Fruit fly (Drosophila melanogaster) whole organism, embryonic: Measurements from ENCODE around the gene CG42514.

Experiments used
- Asciz ChIP-seq: fragments of 200-800 bp; sonication (Bioruptor generic); optimal IDR thresholded peaks from 2 replicates; lab custom pipeline; 2017; ENCODE audit warnings: missing biosample characterization, mild to moderate bottlenecking, missing genetic modification characterization, missing genetic modification reagents
- CG10979 ChIP-seq: fragments of 200-800 bp; sonication (Bioruptor generic); optimal IDR thresholded peaks from 2 replicates; lab custom pipeline; 2018; ENCODE audit warnings: missing biosample characterization, mild to moderate bottlenecking, missing genetic modification characterization, moderate library complexity
- CG11085 ChIP-seq: fragments of 200-800 bp; sonication (Bioruptor generic); IDR thresholded peaks from 2 replicates; pipeline ENCODE4 v1.3.6; 2022; ENCODE audit warnings: missing biosample characterization, missing genetic modification characterization
- CG11504 ChIP-seq: fragments of 200-800 bp; sonication (Bioruptor generic); optimal IDR thresholded peaks from 3 replicates; lab custom pipeline; 2019; ENCODE audit warnings: missing biosample characterization, mild to moderate bottlenecking, missing genetic modification characterization, moderate library complexity
- CG13296 ChIP-seq: fragments of 200-800 bp; sonication (Bioruptor generic); optimal IDR thresholded peaks from 3 replicates; lab custom pipeline; 2018; ENCODE audit warnings: missing biosample characterization, mild to moderate bottlenecking, missing genetic modification characterization
- CG14710 ChIP-seq: fragments of 200-800 bp; sonication (Bioruptor generic); optimal IDR thresholded peaks from 3 replicates; lab custom pipeline; 2019; ENCODE audit warnings: missing biosample characterization, mild to moderate bottlenecking, missing genetic modification characterization, moderate library complexity
- CG16863 ChIP-seq: fragments of 200-800 bp; sonication (Bioruptor generic); optimal IDR thresholded peaks from 3 replicates; lab custom pipeline; 2016; ENCODE audit warnings: missing biosample characterization, missing genetic modification characterization
- CG17359 ChIP-seq: fragments of 200-800 bp; sonication (Bioruptor generic); optimal IDR thresholded peaks from 3 replicates; lab custom pipeline; 2018; ENCODE audit warnings: missing biosample characterization, mild to moderate bottlenecking, missing genetic modification characterization, moderate library complexity
- CG17802 ChIP-seq: fragments of 200-800 bp; sonication (Bioruptor generic); optimal IDR thresholded peaks from 2 replicates; lab custom pipeline; 2018; ENCODE audit warnings: missing biosample characterization, mild to moderate bottlenecking, missing genetic modification characterization, moderate library complexity
- CG1792 ChIP-seq: fragments of 200-800 bp; sonication (Bioruptor generic); optimal IDR thresholded peaks from 2 replicates; lab custom pipeline; 2016; ENCODE audit warnings: missing biosample characterization, missing genetic modification characterization
- CG2199 ChIP-seq: fragments of 200-800 bp; sonication (Bioruptor generic); IDR thresholded peaks from 3 replicates; pipeline ENCODE4 v1.3.6; 2022; ENCODE audit warnings: missing biosample characterization, missing genetic modification characterization
- CG2678 ChIP-seq: fragments of 200-800 bp; sonication (Bioruptor generic); optimal IDR thresholded peaks from 3 replicates; lab custom pipeline; 2019; ENCODE audit warnings: missing biosample characterization, mild to moderate bottlenecking, missing genetic modification characterization, moderate library complexity
- CG2712 ChIP-seq: fragments of 200-800 bp; optimal IDR thresholded peaks from 3 replicates; lab custom pipeline; 2019; ENCODE audit warnings: missing biosample characterization, mild to moderate bottlenecking, missing genetic modification characterization, moderate library complexity
- CG31441 ChIP-seq: fragments of 200-800 bp; sonication (Bioruptor generic); IDR thresholded peaks from 2 replicates; pipeline ENCODE4 v1.3.6; 2022; ENCODE audit warnings: missing biosample characterization, missing genetic modification characterization
- CG4328 ChIP-seq: fragments of 200-800 bp; sonication (Bioruptor generic); optimal IDR thresholded peaks from 3 replicates; lab custom pipeline; 2017; ENCODE audit warnings: missing biosample characterization, missing genetic modification reagents, missing genetic modification characterization
- CG4424 ChIP-seq: fragments of 200-800 bp; sonication (Bioruptor generic); optimal IDR thresholded peaks from 3 replicates; lab custom pipeline; 2016; ENCODE audit warnings: missing biosample characterization, missing genetic modification characterization
- CG5245 ChIP-seq: fragments of 200-800 bp; sonication (Bioruptor generic); optimal IDR thresholded peaks from 3 replicates; lab custom pipeline; 2016; ENCODE audit warnings: missing biosample characterization, missing genetic modification characterization
- CG7372 ChIP-seq: fragments of 200-800 bp; sonication (Bioruptor generic); IDR thresholded peaks from 2 replicates; pipeline ENCODE4 v1.3.6; 2022; ENCODE audit warnings: missing biosample characterization, missing genetic modification characterization
- CG7839 ChIP-seq: fragments of 200-800 bp; sonication (Bioruptor generic); optimal IDR thresholded peaks from 3 replicates; lab custom pipeline; 2018; ENCODE audit warnings: missing biosample characterization, mild to moderate bottlenecking, missing genetic modification characterization, moderate library complexity
- CG7928 ChIP-seq: fragments of 200-800 bp; sonication (Bioruptor generic); optimal IDR thresholded peaks from 2 replicates; lab custom pipeline; 2017; ENCODE audit warnings: missing biosample characterization, mild to moderate bottlenecking, missing genetic modification characterization
- CG9817 ChIP-seq: fragments of 200-800 bp; sonication (Bioruptor generic); optimal IDR thresholded peaks from 2 replicates; lab custom pipeline; 2018; ENCODE audit warnings: missing biosample characterization, mild to moderate bottlenecking, missing genetic modification characterization, moderate library complexity
- D ChIP-seq, 2 experiments: fragments of 200-800 bp in 1 of 2; fragments of >200 bp in 1 of 2; sonication (Bioruptor generic) in 1 of 2; optimal IDR thresholded peaks; 2 replicates in 1 of 2; 3 replicates in 1 of 2; lab custom pipeline; 2017; ENCODE audit warnings: mild to moderate bottlenecking in 1 of 2, missing biosample characterization in 1 of 2, missing genetic modification characterization in 1 of 2, missing genetic modification reagents in 1 of 2
- Drgx ChIP-seq: fragments of 200-800 bp; sonication (Bioruptor generic); IDR thresholded peaks from 2 replicates; pipeline ENCODE4 v1.3.6; 2022; ENCODE audit warnings: missing biosample characterization, missing genetic modification characterization
- Ets65A ChIP-seq: fragments of 200-800 bp; sonication (Bioruptor generic); peaks from one replicate; lab custom pipeline; 2016; ENCODE audit warnings: missing biosample characterization, missing genetic modification characterization
- Gsc ChIP-seq: fragments of 200-800 bp; sonication (Bioruptor generic); IDR thresholded peaks from 2 replicates; pipeline ENCODE4 v1.3.6; 2022; ENCODE audit warnings: missing biosample characterization, missing genetic modification characterization
- Hey ChIP-seq: fragments of 200-800 bp; sonication (Bioruptor generic); optimal IDR thresholded peaks from 3 replicates; lab custom pipeline; 2018; ENCODE audit warnings: missing biosample characterization, mild to moderate bottlenecking, missing genetic modification characterization
- Meics ChIP-seq: fragments of 200-800 bp; sonication (Bioruptor generic); optimal IDR thresholded peaks from 2 replicates; lab custom pipeline; 2017; ENCODE audit warnings: missing biosample characterization, mild to moderate bottlenecking, missing genetic modification characterization
- Sox100B ChIP-seq: fragments of 200-800 bp; sonication (Bioruptor generic); optimal IDR thresholded peaks from 3 replicates; lab custom pipeline; 2018; ENCODE audit warnings: missing biosample characterization, mild to moderate bottlenecking, missing genetic modification characterization
- Sry-β ChIP-seq: fragments of 200-800 bp; sonication (Bioruptor generic); optimal IDR thresholded peaks from 2 replicates; lab custom pipeline; 2018; ENCODE audit warnings: missing biosample characterization, mild to moderate bottlenecking, missing genetic modification characterization, moderate library complexity
- aop ChIP-seq: fragments of 200-800 bp; sonication (Bioruptor generic); IDR thresholded peaks from 2 replicates; pipeline ENCODE4 v1.3.6; 2022; ENCODE audit warnings: missing biosample characterization, missing genetic modification characterization
- ase ChIP-seq: fragments of 200-800 bp; sonication (Bioruptor generic); IDR thresholded peaks from 3 replicates; pipeline ENCODE4 v1.3.6; 2022; ENCODE audit warnings: missing biosample characterization, missing genetic modification characterization
- az2 ChIP-seq: fragments of 200-800 bp; sonication (Bioruptor generic); optimal IDR thresholded peaks from 3 replicates; lab custom pipeline; 2016; ENCODE audit warnings: missing biosample characterization, missing genetic modification characterization
- bcd ChIP-seq: fragments of 200-800 bp; sonication (Bioruptor generic); optimal IDR thresholded peaks from 2 replicates; lab custom pipeline; 2017; ENCODE audit warnings: missing biosample characterization, mild to moderate bottlenecking, missing genetic modification characterization
- bsh ChIP-seq, 2 experiments: fragments of 200-800 bp; sonication (Bioruptor generic); optimal IDR thresholded peaks; 2 replicates each; lab custom pipeline; 2017 to 2018; ENCODE audit warnings: mild to moderate bottlenecking in 2 of 2, missing biosample characterization in 2 of 2, missing genetic modification characterization in 2 of 2, moderate library complexity in 1 of 2
- corto ChIP-seq: fragments of 200-800 bp; sonication (Bioruptor generic); optimal IDR thresholded peaks from 2 replicates; lab custom pipeline; 2016; ENCODE audit warnings: missing biosample characterization, mild to moderate bottlenecking, missing genetic modification characterization, moderate library complexity
- da ChIP-seq: fragments of 200-800 bp; sonication (Bioruptor generic); optimal IDR thresholded peaks from 2 replicates; lab custom pipeline; 2016; ENCODE audit warnings: missing biosample characterization, missing genetic modification characterization
- dmrt99B ChIP-seq: fragments of 200-800 bp; sonication (Bioruptor generic); optimal IDR thresholded peaks from 2 replicates; lab custom pipeline; 2018; ENCODE audit warnings: missing biosample characterization, mild to moderate bottlenecking, missing genetic modification characterization, moderate library complexity
- gem ChIP-seq: fragments of 200-800 bp; sonication (Bioruptor generic); optimal IDR thresholded peaks from 2 replicates; lab custom pipeline; 2019; ENCODE audit warnings: missing biosample characterization, mild to moderate bottlenecking, missing genetic modification characterization, moderate library complexity
- inv ChIP-seq: fragments of 200-800 bp; sonication (Bioruptor generic); IDR thresholded peaks from 2 replicates; pipeline ENCODE4 v1.3.6; 2022; ENCODE audit warnings: missing biosample characterization, missing genetic modification characterization; ENCODE audit not compliant: partially characterized antibody
- kni ChIP-seq: fragments of 200-800 bp; sonication (Bioruptor generic); optimal IDR thresholded peaks from 3 replicates; lab custom pipeline; 2017; ENCODE audit warnings: mild to moderate bottlenecking, missing biosample characterization, missing genetic modification reagents, missing genetic modification characterization
- mld ChIP-seq: fragments of 200-800 bp; sonication (Bioruptor generic); IDR thresholded peaks from 3 replicates; pipeline ENCODE4 v1.3.6; 2022; ENCODE audit warnings: missing biosample characterization, missing genetic modification characterization; ENCODE audit not compliant: partially characterized antibody
- nmo ChIP-seq: fragments of 200-800 bp; sonication (Bioruptor generic); optimal IDR thresholded peaks from 2 replicates; lab custom pipeline; 2018; ENCODE audit warnings: missing biosample characterization, mild to moderate bottlenecking, missing genetic modification characterization, moderate library complexity
- oc ChIP-seq: fragments of 200-800 bp; sonication (Bioruptor generic); optimal IDR thresholded peaks from 2 replicates; lab custom pipeline; 2018; ENCODE audit warnings: missing biosample characterization, mild to moderate bottlenecking, missing genetic modification characterization, moderate library complexity
- org-1 ChIP-seq: fragments of 200-800 bp; sonication (Bioruptor generic); optimal IDR thresholded peaks from 2 replicates; lab custom pipeline; 2017; ENCODE audit warnings: missing biosample characterization, missing genetic modification characterization
- pan ChIP-seq, 4 experiments: fragments of >200 bp in 3 of 4; fragments of 200-800 bp in 1 of 4; sonication (Bioruptor generic) in 1 of 4; optimal IDR thresholded peaks in 3 of 4; IDR thresholded peaks in 1 of 4; 2 replicates each; pipeline versions ENCODE4 v1.3.6 to Lab custom; 2017 to 2022; ENCODE audit warnings: missing biosample characterization in 2 of 4, missing genetic modification characterization in 2 of 4, mixed read lengths in 1 of 4
- pho ChIP-seq: fragments of 200-800 bp; sonication (Bioruptor generic); optimal IDR thresholded peaks from 2 replicates; lab custom pipeline; 2016; ENCODE audit warnings: missing biosample characterization, missing genetic modification characterization
- sc ChIP-seq, 3 experiments: fragments of >200 bp in 2 of 3; fragments of 200-800 bp in 1 of 3; sonication (Bioruptor generic) in 1 of 3; optimal IDR thresholded peaks; 2 replicates in 2 of 3; 3 replicates in 1 of 3; lab custom pipeline; 2017; ENCODE audit warnings: mild to moderate bottlenecking in 1 of 3, missing biosample characterization in 1 of 3, missing genetic modification characterization in 1 of 3, missing genetic modification reagents in 1 of 3
- unpg ChIP-seq: fragments of 200-800 bp; sonication (Bioruptor generic); optimal IDR thresholded peaks from 3 replicates; lab custom pipeline; 2018; ENCODE audit warnings: missing biosample characterization, mild to moderate bottlenecking, missing genetic modification characterization, moderate library complexity

Gene CG42514

DNA sequence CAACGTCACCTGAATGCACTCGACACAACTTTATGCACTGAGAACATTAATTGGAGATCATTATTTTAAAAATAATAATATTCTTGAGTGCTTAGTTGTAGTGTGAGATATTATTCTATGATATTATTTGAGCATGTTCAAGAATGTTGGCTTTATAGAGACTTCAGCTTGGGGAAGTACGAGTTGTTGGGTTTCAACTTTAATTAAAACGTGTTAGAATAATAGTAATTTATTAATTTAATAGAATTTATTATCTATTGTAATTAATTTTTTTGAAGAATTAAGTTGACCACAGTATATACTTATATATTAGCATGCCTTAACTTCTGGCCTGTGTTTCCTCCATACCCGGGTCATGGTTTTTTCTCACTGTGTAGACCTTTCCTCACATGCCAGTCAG lies 32.2 kb downstream of the CG42514 start (continued):
- peak; percentile 23 for TF ChIP-seq CG17359 (tag; lab: Kevin White, UChicago)
- no peak for TF ChIP-seq da (GFP tag; lab: Kevin White, UChicago)
- TF ChIP-seq CG7839 = peak; percentile 3
- TF ChIP-seq Asciz (GFP tag; lab: Kevin White, UChicago) = peak; percentile 38
- TF ChIP-seq CG13296 (GFP tag; lab: Kevin White, UChicago) = no peak
- no peak for TF ChIP-seq org-1 (GFP tag; lab: Kevin White, UChicago)
- no peak for TF ChIP-seq mld
- no peak for TF ChIP-seq corto (GFP tag; lab: Kevin White, UChicago)
- no peak for TF ChIP-seq CG11085
- TF ChIP-seq CG16863 (GFP tag; lab: Kevin White, UChicago) = no peak
- TF ChIP-seq CG2712 (tag; lab: Kevin White, UChicago) = peak; percentile 23
- no peak for TF ChIP-seq kni (GFP tag; lab: Kevin White, UChicago)
- no peak for TF ChIP-seq CG1792
- peak; percentile 42 for TF ChIP-seq CG11504 (tag; lab: Kevin White, UChicago)
- no peak for TF ChIP-seq D (optimal IDR thresholded peaks at IDR 0.05; lab: Kevin White, UChicago)
- TF ChIP-seq D (GFP tag; optimal IDR thresholded peaks at IDR 0.05; lab: Kevin White, UChicago) = peak; percentile 6
- peak; percentile 27 for TF ChIP-seq Sox100B (GFP tag; lab: Kevin White, UChicago)
- no peak for TF ChIP-seq Hey
- TF ChIP-seq dmrt99B = peak; percentile 2
- TF ChIP-seq gem = peak; percentile 26
- no peak for TF ChIP-seq sc (optimal IDR thresholded peaks at IDR 0.05; lab: Kevin White, UChicago)
- TF ChIP-seq sc (GFP tag; optimal IDR thresholded peaks at IDR 0.05; lab: Kevin White, UChicago) = no peak
- no peak for TF ChIP-seq CG2199 (GFP tag; lab: Robert Waterston, UW)
- TF ChIP-seq nmo (GFP tag; lab: Kevin White, UChicago) = peak; percentile 22
- no peak for TF ChIP-seq pho (GFP tag; lab: Kevin White, UChicago)
- peak; percentile 9 for TF ChIP-seq CG4424 (GFP tag; lab: Kevin White, UChicago)
- TF ChIP-seq Gsc = no peak
- no peak for TF ChIP-seq Meics (GFP tag; lab: Kevin White, UChicago)
- no peak for TF ChIP-seq ase (GFP tag; lab: Robert Waterston, UW)
- TF ChIP-seq CG7928 (GFP tag; lab: Kevin White, UChicago) = no peak
- TF ChIP-seq CG14710 = no peak
- no peak for TF ChIP-seq CG17802 (tag; lab: Kevin White, UChicago)
- 0 out of 2 replicates have a peak, but pooled peaks have one; percentile 21 for TF ChIP-seq Drgx
- no peak for TF ChIP-seq aop (GFP tag; lab: Robert Waterston, UW)
- TF ChIP-seq CG5245 (GFP tag; lab: Kevin White, UChicago) = no peak
- no peak for TF ChIP-seq bcd (GFP tag; lab: Kevin White, UChicago)
- no peak for TF ChIP-seq CG7372 (GFP tag; lab: Robert Waterston, UW)
- peak in 1 of 2 experiments; percentile 51 for TF ChIP-seq bsh (GFP tag; optimal IDR thresholded peaks at IDR 0.05; lab: Kevin White, UChicago)
- TF ChIP-seq CG31441 = peak; percentile 46; the same call in 1 of the 2 replicates
- no peak for TF ChIP-seq unpg (GFP tag; lab: Kevin White, UChicago)
- no peak for TF ChIP-seq Ets65A
- no peak for TF ChIP-seq pan (optimal IDR thresholded peaks at IDR 0.05; lab: Kevin White, UChicago)
- TF ChIP-seq pan (GFP tag; optimal IDR thresholded peaks at IDR 0.05 in 1 of 2, IDR thresholded peaks at IDR 0.05 in 1 of 2) = no peak
- TF ChIP-seq CG10979 (tag; lab: Kevin White, UChicago) = peak; percentile 28
- TF ChIP-seq az2 (GFP tag; lab: Kevin White, UChicago) = peak; percentile 1
- TF ChIP-seq oc (tag; lab: Kevin White, UChicago) = no peak
- TF ChIP-seq CG4328 (GFP tag; lab: Kevin White, UChicago) = no peak
- TF ChIP-seq inv (GFP tag; lab: Robert Waterston, UW) = no peak
- TF ChIP-seq CG9817 (tag; lab: Kevin White, UChicago) = no peak
- TF ChIP-seq Sry-β = no peak
- peak; percentile 12 for TF ChIP-seq CG2678
